Worm (Caenorhabditis elegans) whole organism, midembryonic: Measurements from ENCODE around the gene C33C12.1.

Experiments used
- cog-1 ChIP-seq: sonication (generic microtip); optimal IDR thresholded peaks from 2 replicates; lab custom pipeline; 2016; ENCODE audit warnings: missing genetic modification characterization, missing compliant biosample characterization
- flt-1 ChIP-seq: fragments of 200-800 bp; sonication (Bioruptor generic); IDR thresholded peaks from 2 replicates; pipeline ENCODE4 v1.3.6; 2022; ENCODE audit warnings: missing genetic modification characterization, missing compliant biosample characterization
- klf-2 ChIP-seq: fragments of 200-800 bp; sonication (Bioruptor generic); conservative IDR thresholded peaks from 2 replicates; pipeline ENCODE4 v1.3.6; 2022; ENCODE audit warnings: missing genetic modification reagents, missing genetic modification characterization, missing compliant biosample characterization
- ref-1 ChIP-seq: fragments of 200-800 bp; sonication (Bioruptor generic); conservative IDR thresholded peaks from 2 replicates; pipeline ENCODE4 v1.3.6; 2022; ENCODE audit warnings: missing genetic modification reagents, missing genetic modification characterization, missing compliant biosample characterization
- ztf-23 ChIP-seq: fragments of 200-800 bp; sonication (Bioruptor generic); IDR thresholded peaks from 2 replicates; pipeline ENCODE4 v1.3.6; 2022; ENCODE audit warnings: missing genetic modification reagents, missing genetic modification characterization, missing compliant biosample characterization
- ztf-29 ChIP-seq: fragments of 200-800 bp; sonication (Bioruptor generic); IDR thresholded peaks from 2 replicates; pipeline ENCODE4 v1.3.6; 2022; ENCODE audit warnings: missing genetic modification reagents, missing genetic modification characterization, missing compliant biosample characterization

- TF ChIP-seq ref-1 (GFP tag; lab: Robert Waterston, UW) = no peak
- no peak for TF ChIP-seq ztf-29 (GFP tag; lab: Robert Waterston, UW)
- TF ChIP-seq cog-1 (tag; lab: Kevin White, UChicago) = no peak
- no peak for TF ChIP-seq ztf-23 (GFP tag; lab: Robert Waterston, UW)
- no peak for TF ChIP-seq flt-1 (GFP tag; lab: Robert Waterston, UW)
- no peak for TF ChIP-seq klf-2 (GFP tag; lab: Robert Waterston, UW)
These were observed 31.7 kb upstream of the C33C12.1 start, which contains the start of gene C33C12.4 for ce11 chrII:2166376-2166775.
